Worm (Caenorhabditis elegans) whole organism, young adult: Measurements from ENCODE around the gene T08H10.3.

Experiments used
- B0336.3 ChIP-seq: fragments of 200-800 bp; sonication (Bioruptor generic); IDR thresholded peaks from 2 replicates; pipeline ENCODE4 v1.3.6; 2022; ENCODE audit warnings: missing genetic modification characterization, missing compliant biosample characterization
- C06A6.2 ChIP-seq: fragments of 200-800 bp; sonication (Bioruptor generic); conservative IDR thresholded peaks from 2 replicates; pipeline ENCODE4 v1.3.6; 2022; ENCODE audit warnings: missing genetic modification characterization, missing compliant biosample characterization
- C17E4.6 ChIP-seq: fragments of 200-800 bp; sonication (Bioruptor generic); IDR thresholded peaks from 2 replicates; pipeline ENCODE4 v1.3.6; 2022; ENCODE audit warnings: missing genetic modification reagents, missing genetic modification characterization, missing compliant biosample characterization
- F33H1.4 ChIP-seq: fragments of 200-800 bp; sonication (Bioruptor generic); IDR thresholded peaks from 2 replicates; pipeline ENCODE4 v1.3.6; 2022; ENCODE audit warnings: missing genetic modification reagents, missing genetic modification characterization, missing compliant biosample characterization
- F52B5.7 ChIP-seq: sonication (generic microtip); optimal IDR thresholded peaks from 2 replicates; lab custom pipeline; 2016; ENCODE audit warnings: mild to moderate bottlenecking, missing genetic modification characterization, missing compliant biosample characterization
- F55B11.4 ChIP-seq: sonication (generic microtip); optimal IDR thresholded peaks from 2 replicates; lab custom pipeline; 2016; ENCODE audit warnings: missing compliant biosample characterization, missing genetic modification characterization, borderline replicate concordance; ENCODE audit not compliant: insufficient read depth
- K12H6.12 ChIP-seq: fragments of 200-800 bp; sonication (Bioruptor generic); optimal IDR thresholded peaks from 2 replicates; lab custom pipeline; 2018; ENCODE audit warnings: mild to moderate bottlenecking, missing genetic modification characterization, missing compliant biosample characterization
- T26A5.8 ChIP-seq: sonication (generic microtip); optimal IDR thresholded peaks from 2 replicates; lab custom pipeline; 2016; ENCODE audit warnings: missing genetic modification characterization, missing compliant biosample characterization
- Y56A3A.18 ChIP-seq: fragments of 200-800 bp; sonication (Bioruptor generic); IDR thresholded peaks from 2 replicates; pipeline ENCODE4 v1.3.6; 2022; ENCODE audit warnings: missing genetic modification reagents, missing genetic modification characterization, missing compliant biosample characterization
- aptf-2 ChIP-seq: fragments of 200-800 bp; sonication (Bioruptor generic); conservative IDR thresholded peaks from 2 replicates; pipeline ENCODE4 v1.3.6; 2022; ENCODE audit warnings: missing genetic modification reagents, missing genetic modification characterization, missing compliant biosample characterization
- cebp-1 ChIP-seq, 2 experiments: fragments of 200-800 bp in 1 of 2; sonication (Bioruptor generic) in 1 of 2; sonication (generic microtip) in 1 of 2; IDR thresholded peaks in 1 of 2; optimal IDR thresholded peaks in 1 of 2; 2 replicates each; pipeline versions ENCODE4 v1.3.6 to Lab custom; 2017 to 2022; ENCODE audit warnings: missing compliant biosample characterization in 2 of 2, missing genetic modification characterization in 2 of 2, mild to moderate bottlenecking in 1 of 2, missing genetic modification reagents in 1 of 2, moderate library complexity in 1 of 2
- ceh-40 ChIP-seq: fragments of 200-800 bp; sonication (Bioruptor generic); IDR thresholded peaks from 2 replicates; pipeline ENCODE4 v1.3.6; 2022; ENCODE audit warnings: missing genetic modification characterization, missing compliant biosample characterization
- chd-7 ChIP-seq: sonication (generic microtip); optimal IDR thresholded peaks from 2 replicates; lab custom pipeline; 2016; ENCODE audit warnings: mild to moderate bottlenecking, missing genetic modification characterization, moderate library complexity, missing compliant biosample characterization
- dox-1 ChIP-seq: fragments of 200-800 bp; sonication (Bioruptor generic); IDR thresholded peaks from 2 replicates; pipeline ENCODE4 v1.3.6; 2022; ENCODE audit warnings: missing genetic modification reagents, missing genetic modification characterization, missing compliant biosample characterization
- dpl-1 ChIP-seq: fragments of 150-350 bp; optimal IDR thresholded peaks from 2 replicates; lab custom pipeline; 2014; ENCODE audit warnings: missing biosample characterization, missing genetic modification reagents, missing genetic modification characterization
- egrh-3 ChIP-seq: fragments of 200-800 bp; sonication (Bioruptor generic); IDR thresholded peaks from 2 replicates; pipeline ENCODE4 v1.3.6; 2022; ENCODE audit warnings: missing genetic modification reagents, missing genetic modification characterization, missing compliant biosample characterization
- ets-4 ChIP-seq: fragments of 200-800 bp; sonication (Bioruptor generic); optimal IDR thresholded peaks from 2 replicates; lab custom pipeline; 2018; ENCODE audit warnings: mild to moderate bottlenecking, missing genetic modification characterization, missing compliant biosample characterization
- fkh-3 ChIP-seq: sonication (generic microtip); optimal IDR thresholded peaks from 2 replicates; lab custom pipeline; 2016; ENCODE audit warnings: mild to moderate bottlenecking, missing genetic modification characterization, missing compliant biosample characterization
- hrde-1 ChIP-seq: sonication (generic microtip); optimal IDR thresholded peaks from 2 replicates; lab custom pipeline; 2016; ENCODE audit warnings: missing genetic modification characterization, mild to moderate bottlenecking, missing compliant biosample characterization, moderate library complexity, missing genotype, missing genetic modification reagents, borderline replicate concordance
- let-607 ChIP-seq, 2 experiments: fragments of 200-800 bp in 1 of 2; sonication (Bioruptor generic) in 1 of 2; sonication (generic microtip) in 1 of 2; optimal IDR thresholded peaks; 2 replicates each; lab custom pipeline; 2016 to 2018; ENCODE audit warnings: mild to moderate bottlenecking in 2 of 2, missing compliant biosample characterization in 2 of 2, missing genetic modification characterization in 2 of 2, moderate library complexity in 2 of 2, missing genotype in 1 of 2
- mcd-1 ChIP-seq: fragments of 200-800 bp; sonication (Bioruptor generic); IDR thresholded peaks from 2 replicates; pipeline ENCODE4 v1.3.6; 2022; ENCODE audit warnings: missing genetic modification reagents, missing genetic modification characterization, missing compliant biosample characterization
- nfya-1 ChIP-seq: sonication (generic microtip); optimal IDR thresholded peaks from 2 replicates; lab custom pipeline; 2017; ENCODE audit warnings: antibody characterized with exemption, missing compliant biosample characterization, missing genetic modification characterization, borderline replicate concordance; ENCODE audit not compliant: insufficient read depth
- nfyb-1 ChIP-seq: fragments of 200-800 bp; sonication (Bioruptor generic); IDR thresholded peaks from 2 replicates; pipeline ENCODE4 v1.3.6; 2022; ENCODE audit warnings: missing genetic modification reagents, missing genetic modification characterization, missing compliant biosample characterization
- nhr-27 ChIP-seq: fragments of 200-800 bp; sonication (Bioruptor generic); optimal IDR thresholded peaks from 2 replicates; lab custom pipeline; 2018; ENCODE audit warnings: mild to moderate bottlenecking, missing genetic modification characterization, moderate library complexity, missing compliant biosample characterization
- nhr-80 ChIP-seq: sonication (generic microtip); optimal IDR thresholded peaks from 2 replicates; lab custom pipeline; 2016; ENCODE audit warnings: missing genetic modification characterization, missing compliant biosample characterization
- snpc-3.4 ChIP-seq: sonication (generic microtip); optimal IDR thresholded peaks from 2 replicates; lab custom pipeline; 2017; ENCODE audit warnings: missing genetic modification characterization, mild to moderate bottlenecking, missing compliant biosample characterization, antibody characterized with exemption, moderate library complexity, missing genotype, missing genetic modification reagents
- tbp1 ChIP-seq: fragments of 200-800 bp; sonication (Bioruptor generic); optimal IDR thresholded peaks from 2 replicates; lab custom pipeline; 2018; ENCODE audit warnings: mild to moderate bottlenecking, missing genetic modification characterization, missing compliant biosample characterization
- unc-62 ChIP-seq: fragments of 150-350 bp; optimal IDR thresholded peaks from 2 replicates; lab custom pipeline; 2014; ENCODE audit warnings: missing biosample characterization, missing genetic modification reagents, missing genetic modification characterization
- zfh-2 ChIP-seq: fragments of 200-800 bp; sonication (Bioruptor generic); conservative IDR thresholded peaks from 2 replicates; pipeline ENCODE4 v1.3.6; 2022; ENCODE audit warnings: missing genetic modification reagents, missing genetic modification characterization, missing compliant biosample characterization
- ztf-22 ChIP-seq: fragments of 200-800 bp; sonication (Bioruptor generic); optimal IDR thresholded peaks from 2 replicates; lab custom pipeline; 2018; ENCODE audit warnings: mild to moderate bottlenecking, missing genetic modification characterization, moderate library complexity, missing compliant biosample characterization
- ztf-25 ChIP-seq: fragments of 200-800 bp; sonication (Bioruptor generic); IDR thresholded peaks from 2 replicates; pipeline ENCODE4 v1.3.6; 2022; ENCODE audit warnings: missing genetic modification reagents, missing genetic modification characterization, missing compliant biosample characterization

T08H10.3 gene

ce11 chrV:4487888-4488287 lies 16.7 kb downstream of the T08H10.3 start:
- TF ChIP-seq aptf-2 (GFP tag; lab: Robert Waterston, UW) (peak; percentile 61; the same call in 1 of the 2 replicates), fkh-3 (tag; lab: Kevin White, UChicago) (no peak)
- TF ChIP-seq, all 124 proteins: peak for 1

DNA sequence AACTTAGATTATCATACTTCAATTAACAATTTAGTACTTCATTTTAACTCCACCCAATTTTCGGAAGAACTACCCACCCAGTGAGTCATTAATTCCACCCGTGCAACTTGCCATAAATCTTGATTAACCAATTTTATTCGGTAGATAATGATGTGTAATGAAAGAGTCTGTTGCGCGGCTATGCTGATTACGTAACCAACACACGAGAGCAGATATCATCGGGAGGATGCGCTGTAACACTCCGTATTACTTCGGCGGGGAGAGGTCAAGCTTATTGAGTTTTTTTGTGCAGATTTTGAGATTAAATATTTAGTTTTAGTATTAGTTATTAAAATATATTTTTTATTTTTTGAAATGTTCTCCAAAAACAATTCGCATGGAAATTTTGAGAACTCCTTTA lies 17.8 kb downstream of the T08H10.3 start:
- no peak for TF ChIP-seq C06A6.2
- TF ChIP-seq mcd-1 (GFP tag; lab: Robert Waterston, UW): no peak
- TF ChIP-seq Y56A3A.18 (GFP tag; lab: Robert Waterston, UW): no peak

DNA sequence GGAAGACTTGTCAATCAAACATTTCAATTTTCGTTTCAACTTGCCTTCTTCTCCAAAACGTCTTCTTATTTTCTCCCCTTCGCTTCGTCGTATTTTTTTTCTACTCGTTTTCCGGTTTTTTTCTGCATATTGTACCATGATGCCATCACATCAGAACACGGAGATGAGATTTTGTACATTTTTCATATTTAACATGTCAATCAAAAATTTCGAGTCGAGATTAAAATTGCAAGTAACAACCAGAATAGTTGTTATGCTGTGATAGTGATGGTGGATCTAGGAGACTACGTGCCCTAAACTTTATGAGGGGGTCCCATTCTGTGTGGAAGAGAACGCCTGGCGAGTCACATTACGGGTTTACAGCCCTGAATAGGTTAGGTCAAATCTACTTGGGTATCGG lies 18.7 kb downstream of the T08H10.3 start:
- no peak for TF ChIP-seq F33H1.4 (GFP tag; lab: Robert Waterston, UW)
- TF ChIP-seq nhr-27 (tag; lab: Kevin White, UChicago): no peak
- no peak for TF ChIP-seq F52B5.7 (tag; lab: Kevin White, UChicago)
- TF ChIP-seq tbp1 (GFP tag; lab: Kevin White, UChicago): no peak
- TF ChIP-seq snpc-3.4 (tag; lab: Kevin White, UChicago): no peak

ce11 chrV:4491273-4492094 lies 20.3 kb downstream of the T08H10.3 start:
- TF ChIP-seq cebp-1 (GFP tag; IDR thresholded peaks at IDR 0.05; lab: Robert Waterston, UW) (no peak), cebp-1 (tag; optimal IDR thresholded peaks at IDR 0.05; lab: Kevin White, UChicago) (peak; percentile 43), dox-1 (peak; percentile 75), K12H6.12 (peak; percentile 7), nhr-80 (peak; percentile 93), ztf-25 (GFP tag; lab: Robert Waterston, UW) (0 out of 2 replicates have a peak, but pooled peaks have one; percentile 59), egrh-3 (GFP tag; lab: Robert Waterston, UW) (peak; percentile 7; the same call in 1 of the 2 replicates), nfyb-1 (GFP tag; lab: Robert Waterston, UW) (0 out of 2 replicates have a peak, but pooled peaks have one; percentile 43), unc-62 (peak; percentile 98), let-607 (tag; optimal IDR thresholded peaks at IDR 0.05; lab: Kevin White, UChicago) (peak; percentile 40 to 84), B0336.3 (GFP tag; lab: Robert Waterston, UW) (peak; percentile 37; the same call in 1 of the 2 replicates), T26A5.8 (tag; lab: Kevin White, UChicago) (no peak), ceh-40 (GFP tag; lab: Robert Waterston, UW) (no peak), hrde-1 (tag; lab: Kevin White, UChicago) (no peak), C17E4.6 (GFP tag; lab: Robert Waterston, UW) (no peak), mcd-1 (GFP tag; lab: Robert Waterston, UW) (0 out of 2 replicates have a peak, but pooled peaks have one; percentile 18), nfya-1 (tag; lab: Kevin White, UChicago) (no peak), ets-4 (GFP tag; lab: Kevin White, UChicago) (peak; percentile 69), chd-7 (tag; lab: Kevin White, UChicago) (no peak), zfh-2 (GFP tag; lab: Robert Waterston, UW) (peak; percentile 70), ztf-22 (GFP tag; lab: Kevin White, UChicago) (peak; percentile 28), dpl-1 (no peak), nhr-27 (tag; lab: Kevin White, UChicago) (no peak), F55B11.4 (no peak)
